Fruit fly (Drosophila melanogaster): Measurements from ENCODE around the gene DCX-EMAP.

DCX-EMAP gene

dm6 chr3L:14992025-14992424, 88.4 kb downstream of the DCX-EMAP start, which contains the start of gene Zip71B (continued):
- no peak for TF ChIP-seq gro (GFP tag; optimal IDR thresholded peaks at IDR 0.05)
- TF ChIP-seq C15 (GFP tag; IDR thresholded peaks at IDR 0.05), result no peak
- TF ChIP-seq disco-r (GFP tag; optimal IDR thresholded peaks at IDR 0.05), result no peak
- TF ChIP-seq lola (GFP tag; optimal IDR thresholded peaks at IDR 0.05), result no peak
- no peak for TF ChIP-seq BtbVII (GFP tag; optimal IDR thresholded peaks at IDR 0.05)
- no peak for TF ChIP-seq CG10209 (GFP tag; optimal IDR thresholded peaks at IDR 0.05)
- TF ChIP-seq CrebB (tag; optimal IDR thresholded peaks at IDR 0.05), result no peak
